Worm (Caenorhabditis elegans): ENCODE results near the gene gst-23.
A peak's percentile ranks its signal among the peaks of the same experiment; 100 is the strongest.

Gene gst-23

DNA sequence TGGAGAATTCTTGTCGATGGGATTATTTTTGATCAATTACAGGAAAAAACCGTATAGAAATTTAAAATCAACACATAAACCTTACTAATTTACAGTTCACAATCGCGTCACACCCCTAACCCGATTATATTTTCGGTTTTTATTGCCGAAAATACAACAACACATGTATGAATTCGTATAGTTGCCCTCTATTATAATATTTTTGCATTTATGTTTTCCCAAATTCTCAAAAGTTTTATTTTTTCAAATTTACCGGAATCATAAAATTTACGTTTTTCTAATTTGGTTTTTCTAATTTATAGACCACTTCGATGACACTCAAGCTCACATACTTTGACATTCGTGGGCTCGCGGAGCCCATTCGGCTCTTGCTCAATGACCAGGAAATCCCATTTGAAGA lies at the start of gene gst-23:
Gene gst-23, plus strand, starts transcription at position 301 of the 400 bp plus-strand sequence.
- TF ChIP-seq zag-1 (tag; optimal IDR thresholded peaks at IDR 0.05) (no peak), nhr-25 (tag; optimal IDR thresholded peaks at IDR 0.05) (no peak), ztf-11 (tag; optimal IDR thresholded peaks at IDR 0.05) (no peak), ztf-4 (tag; optimal IDR thresholded peaks at IDR 0.05) (no peak)

DNA sequence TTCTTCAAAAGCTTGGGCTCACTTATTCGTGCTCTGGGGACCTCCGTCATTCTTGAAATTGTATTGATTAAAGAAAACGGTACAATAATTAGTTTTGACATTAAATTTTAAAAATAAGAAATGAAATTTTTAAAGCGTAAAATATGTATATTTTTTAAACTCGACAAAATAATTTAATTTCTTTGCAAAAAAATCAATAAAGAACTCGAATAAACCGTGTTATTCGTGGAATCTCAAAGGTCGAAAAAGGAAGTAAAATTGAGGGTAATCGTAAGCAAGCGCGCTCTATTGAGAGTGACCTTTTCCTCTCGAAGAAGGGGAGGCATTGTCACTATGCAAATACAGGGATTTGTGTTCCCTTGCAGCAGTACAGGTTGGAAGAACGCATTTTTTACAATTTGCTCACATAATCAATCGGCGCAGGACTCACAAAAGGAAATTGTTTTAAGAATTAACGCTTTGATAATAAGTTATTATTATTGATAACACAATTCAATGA lies 48.1 kb upstream of the gst-23 start, which contains the start of gene Y73C8B.2:
Gene Y73C8B.2, minus strand, starts transcription at position 51 of the 499 bp plus-strand sequence.
- TF ChIP-seq pqm-1 (tag; optimal IDR thresholded peaks at IDR 0.05) (peak; percentile 2), hmg-11 (tag; optimal IDR thresholded peaks at IDR 0.05) (peak; percentile 19), aly-2 (tag; optimal IDR thresholded peaks at IDR 0.05) (no peak), sea-2 (GFP tag; optimal IDR thresholded peaks at IDR 0.05) (no peak), pha-4 (tag; optimal IDR thresholded peaks at IDR 0.05) (peak; percentile 78), elt-2 (tag; optimal IDR thresholded peaks at IDR 0.05) (peak; percentile 33), nhr-23 (tag; optimal IDR thresholded peaks at IDR 0.05) (peak; percentile 59), nfya-1 (tag; optimal IDR thresholded peaks at IDR 0.05; ENCODE audit: insufficient read depth) (peak; percentile 48), ama-1 (optimal IDR thresholded peaks at IDR 0.05) (no peak), lin-15B (tag; optimal IDR thresholded peaks at IDR 0.05) (peak; percentile 54), nhr-25 (tag; optimal IDR thresholded peaks at IDR 0.05) (peak; percentile 50)

DNA sequence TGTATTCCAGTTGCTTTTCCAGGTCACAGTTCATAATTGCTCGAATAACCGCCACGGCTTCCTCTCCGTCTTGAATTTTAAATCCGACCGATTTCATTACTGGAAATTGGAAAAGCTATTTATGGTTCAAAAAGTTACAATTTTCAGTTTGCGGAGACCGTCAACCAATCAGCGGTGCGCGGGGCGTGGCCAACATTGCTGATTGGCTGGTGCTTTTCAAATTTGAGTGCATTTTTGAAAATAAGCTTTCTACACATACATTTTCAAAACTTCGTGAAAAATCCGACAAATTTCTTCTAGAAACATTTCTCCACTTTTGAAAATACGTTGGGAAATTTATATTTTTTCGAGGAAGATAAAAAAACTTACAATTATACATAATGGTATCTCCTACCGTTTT lies 47.3 kb upstream of the gst-23 start:
- no peak for TF ChIP-seq mml-1 (tag; optimal IDR thresholded peaks at IDR 0.05)
- TF ChIP-seq nfya-1 (tag; optimal IDR thresholded peaks at IDR 0.05; ENCODE audit: insufficient read depth): peak; percentile 91

DNA sequence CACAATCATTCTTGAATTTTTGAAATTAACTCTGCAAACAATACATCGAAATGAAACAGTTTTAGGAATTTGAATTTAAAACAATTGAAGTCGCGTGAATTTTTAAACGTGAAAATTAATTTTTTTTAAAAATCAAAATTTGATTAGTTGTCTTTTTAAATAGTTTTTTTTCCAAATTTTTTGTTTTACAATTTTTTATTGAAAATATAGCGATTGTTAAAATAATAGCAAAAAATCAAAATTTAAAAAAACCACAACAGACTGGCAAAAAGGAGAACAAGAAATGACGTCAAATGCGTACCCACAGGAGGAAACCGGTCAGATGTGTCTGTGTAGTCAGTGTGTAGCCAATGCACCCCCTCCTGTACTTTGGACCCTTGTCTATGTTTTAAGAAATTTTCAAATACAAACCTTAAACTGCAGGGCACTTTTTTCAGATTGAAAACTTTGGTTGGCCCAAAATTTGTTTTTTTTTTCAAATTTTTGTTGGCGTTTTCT lies 46.2 kb upstream of the gst-23 start, which contains the start of the genes Y73C8B.1 and Y73C8B.5:
Gene Y73C8B.1, minus strand, starts transcription at position 51 of the 498 bp plus-strand sequence.
Gene Y73C8B.5, plus strand, starts transcription at position 437 of the 498 bp plus-strand sequence.
- peak; percentile 85 for TF ChIP-seq nhr-11 (tag; optimal IDR thresholded peaks at IDR 0.05)
- no peak for TF ChIP-seq egl-27 (tag; optimal IDR thresholded peaks at IDR 0.05)
- no peak for TF ChIP-seq zag-1 (tag; optimal IDR thresholded peaks at IDR 0.05)
- TF ChIP-seq fkh-10 (GFP tag; optimal IDR thresholded peaks at IDR 0.05): no peak
- no peak for TF ChIP-seq nhr-77 (tag; optimal IDR thresholded peaks at IDR 0.05)
- TF ChIP-seq R02D3.7 (tag; optimal IDR thresholded peaks at IDR 0.05): no peak
- no peak for TF ChIP-seq unc-62 (GFP tag; optimal IDR thresholded peaks at IDR 0.05)
- TF ChIP-seq lsy-12 (tag; optimal IDR thresholded peaks at IDR 0.05): no peak
- peak; percentile 37 for TF ChIP-seq nhr-25 (tag; optimal IDR thresholded peaks at IDR 0.05)
- no peak for TF ChIP-seq nhr-76 (tag; optimal IDR thresholded peaks at IDR 0.05)
- TF ChIP-seq mdl-1 (tag; optimal IDR thresholded peaks at IDR 0.05): no peak
- peak; percentile 22 for TF ChIP-seq nfya-1 (tag; optimal IDR thresholded peaks at IDR 0.05; ENCODE audit: insufficient read depth)
- no peak for TF ChIP-seq egl-5 (tag; optimal IDR thresholded peaks at IDR 0.05)
- TF ChIP-seq snpc-4 (tag; optimal IDR thresholded peaks at IDR 0.05): no peak
- no peak for TF ChIP-seq ceh-28 (tag; optimal IDR thresholded peaks at IDR 0.05)
- TF ChIP-seq mml-1 (tag; optimal IDR thresholded peaks at IDR 0.05): no peak
- TF ChIP-seq nhr-67 (tag; optimal IDR thresholded peaks at IDR 0.05): no peak
- TF ChIP-seq elt-3 (tag; optimal IDR thresholded peaks at IDR 0.05): no peak
- no peak for TF ChIP-seq aly-2 (tag; optimal IDR thresholded peaks at IDR 0.05)
- no peak for TF ChIP-seq hmg-11 (tag; optimal IDR thresholded peaks at IDR 0.05)
- TF ChIP-seq ZK546.5 (tag; optimal IDR thresholded peaks at IDR 0.05): no peak
- no peak for TF ChIP-seq elt-1 (tag; optimal IDR thresholded peaks at IDR 0.05)
- TF ChIP-seq ama-1 (optimal IDR thresholded peaks at IDR 0.05): no peak
- no peak for TF ChIP-seq nhr-28 (tag; optimal IDR thresholded peaks at IDR 0.05)
- no peak for TF ChIP-seq sea-2 (GFP tag; optimal IDR thresholded peaks at IDR 0.05)
- peak; percentile 41 for TF ChIP-seq nhr-23 (tag; optimal IDR thresholded peaks at IDR 0.05)
- TF ChIP-seq skn-1 (tag; optimal IDR thresholded peaks at IDR 0.05): no peak
- peak; percentile 28 for TF ChIP-seq elt-2 (tag; optimal IDR thresholded peaks at IDR 0.05)
- no peak for TF ChIP-seq daf-12 (tag; optimal IDR thresholded peaks at IDR 0.05)
- TF ChIP-seq nhr-12 (tag; optimal IDR thresholded peaks at IDR 0.05): no peak
- TF ChIP-seq nhr-237 (tag; optimal IDR thresholded peaks at IDR 0.05): no peak
- TF ChIP-seq ztf-11 (tag; optimal IDR thresholded peaks at IDR 0.05): no peak
- TF ChIP-seq pqm-1 (tag; optimal IDR thresholded peaks at IDR 0.05): no peak
- no peak for TF ChIP-seq jun-1 (tag; optimal IDR thresholded peaks at IDR 0.05)
